Worm (Caenorhabditis elegans) whole organism, L1 larva: ENCODE data around the gene clc-32.

Source experiments
- aha-1 ChIP-seq: fragments of 150-350 bp; optimal IDR thresholded peaks from 2 replicates; lab custom pipeline; 2014; ENCODE audit warnings: missing biosample characterization, missing genetic modification characterization
- aly-2 ChIP-seq: fragments of 150-350 bp; optimal IDR thresholded peaks from 2 replicates; lab custom pipeline; 2014; ENCODE audit warnings: missing biosample characterization, missing genetic modification characterization
- pqm-1 ChIP-seq: sonication (generic microtip); optimal IDR thresholded peaks from 3 replicates; lab custom pipeline; 2017; ENCODE audit warnings: missing biosample characterization, missing genetic modification characterization
- snpc-4 ChIP-seq: fragments of 150-350 bp; optimal IDR thresholded peaks from 2 replicates; lab custom pipeline; 2014; ENCODE audit warnings: missing biosample characterization, missing genetic modification characterization
- zip-4 ChIP-seq: fragments of 200-800 bp; sonication (Bioruptor generic); optimal IDR thresholded peaks from 2 replicates; lab custom pipeline; 2018; ENCODE audit warnings: mild to moderate bottlenecking, missing genetic modification characterization, moderate library complexity, missing compliant biosample characterization
- ztf-11 ChIP-seq, 2 experiments: sonication (generic microtip); optimal IDR thresholded peaks; 2 replicates each; lab custom pipeline; 2016 to 2017; ENCODE audit warnings: missing genetic modification characterization in 2 of 2, missing biosample characterization in 1 of 2, missing compliant biosample characterization in 1 of 2

DNA sequence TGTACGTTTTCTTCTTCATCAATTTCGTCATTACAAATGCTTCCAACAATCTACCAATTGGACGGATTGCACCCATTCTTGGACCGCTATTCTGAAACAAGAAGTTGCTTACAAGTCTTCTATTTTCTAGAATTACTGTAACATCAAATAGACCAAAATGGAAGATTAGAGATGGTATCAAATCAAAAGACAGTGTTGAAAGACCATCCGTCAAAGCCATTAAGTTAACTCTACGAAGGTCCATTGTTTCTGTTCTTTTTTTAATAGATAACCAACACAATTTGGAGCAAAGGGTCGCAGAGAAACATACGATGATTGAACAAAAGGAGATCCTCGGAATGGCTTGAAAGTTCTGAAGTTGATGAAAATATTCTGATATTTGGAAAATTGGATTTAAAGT, 4.0 kb upstream of the clc-32 start:
- no peak for TF ChIP-seq zip-4
- TF ChIP-seq aha-1 (tag; lab: Kevin White, UChicago), result no peak
- no peak for TF ChIP-seq ztf-11 (tag; optimal IDR thresholded peaks at IDR 0.05; lab: Kevin White, UChicago)
- TF ChIP-seq snpc-4 (tag; lab: Kevin White, UChicago), result no peak
- no peak for TF ChIP-seq pqm-1 (tag; lab: Kevin White, UChicago)
- no peak for TF ChIP-seq aly-2 (tag; lab: Kevin White, UChicago)
